Worm (Caenorhabditis elegans) whole organism, L4/young adult: ENCODE results near the gene sssh-1.

Source experiments
- W03F9.2 ChIP-seq: fragments of 150-350 bp; optimal IDR thresholded peaks from 2 replicates; lab custom pipeline; 2014; ENCODE audit warnings: missing biosample characterization, missing genetic modification characterization
- dao-5 ChIP-seq: sonication (generic microtip); optimal IDR thresholded peaks from 2 replicates; lab custom pipeline; 2016; ENCODE audit warnings: missing genotype, missing genetic modification characterization, moderate library complexity, missing compliant biosample characterization
- him-1 ChIP-seq: sonication (generic microtip); optimal IDR thresholded peaks from 2 replicates; lab custom pipeline; 2016; ENCODE audit warnings: missing genotype, missing genetic modification reagents, missing genetic modification characterization, missing compliant biosample characterization

sssh-1 gene

ce11 chrX:14875668-14876067 is at the start of gene sssh-1:
TSS of gene sssh-1 (plus strand) at chrX:14875968.
- TF ChIP-seq him-1 (tag; lab: Kevin White, UChicago) (no peak), dao-5 (tag; lab: Kevin White, UChicago) (no peak), W03F9.2 (no peak)

- TF ChIP-seq W03F9.2 = no peak
- TF ChIP-seq him-1 (tag; lab: Kevin White, UChicago) = no peak
Measured at ce11 chrX:14828766-14829165, 47.0 kb upstream of the sssh-1 start.

ce11 chrX:14831531-14831930 is 44.2 kb upstream of the sssh-1 start, which contains the start of gene dpf-2:
TSS of gene dpf-2 (plus strand) at chrX:14831831.
- TF ChIP-seq dao-5 (tag; lab: Kevin White, UChicago) (no peak), W03F9.2 (no peak), him-1 (tag; lab: Kevin White, UChicago) (no peak)

- TF ChIP-seq him-1 (tag; lab: Kevin White, UChicago) (no peak), W03F9.2 (no peak), dao-5 (tag; lab: Kevin White, UChicago) (no peak)
Measured at ce11 chrX:14838339-14838738, 37.4 kb upstream of the sssh-1 start.

ce11 chrX:14841030-14841429 is 34.7 kb upstream of the sssh-1 start:
- TF ChIP-seq him-1 (tag; lab: Kevin White, UChicago) (peak; percentile 85), dao-5 (tag; lab: Kevin White, UChicago) (no peak), W03F9.2 (peak; percentile 78)

ce11 chrX:14842846-14843369 is 32.9 kb upstream of the sssh-1 start:
- TF ChIP-seq dao-5 (tag; lab: Kevin White, UChicago) = no peak

- TF ChIP-seq him-1 (tag; lab: Kevin White, UChicago) (no peak), W03F9.2 (no peak), dao-5 (tag; lab: Kevin White, UChicago) (no peak)
Measured at ce11 chrX:14844481-14844880, 31.3 kb upstream of the sssh-1 start.

ce11 chrX:14845637-14846036 is 30.1 kb upstream of the sssh-1 start, which contains the start of gene egrh-1:
TSS of gene egrh-1 (plus strand) at chrX:14845937.
- TF ChIP-seq W03F9.2 (no peak), dao-5 (tag; lab: Kevin White, UChicago) (no peak), him-1 (tag; lab: Kevin White, UChicago) (no peak)

- TF ChIP-seq W03F9.2 = no peak
- no peak for TF ChIP-seq him-1 (tag; lab: Kevin White, UChicago)
- no peak for TF ChIP-seq dao-5 (tag; lab: Kevin White, UChicago)
Measured at ce11 chrX:14849054-14849453, 26.7 kb upstream of the sssh-1 start, which contains the start of gene acd-3. TSS of gene acd-3 (plus strand) at chrX:14849275.

ce11 chrX:14851904-14852303 is 23.9 kb upstream of the sssh-1 start:
- TF ChIP-seq dao-5 (tag; lab: Kevin White, UChicago) (no peak), W03F9.2 (no peak), him-1 (tag; lab: Kevin White, UChicago) (no peak)

ce11 chrX:14853712-14854217 is 22.0 kb upstream of the sssh-1 start, which contains the start of the genes C27C12.1 and C27C12.4:
TSS of gene C27C12.1 (minus strand) at chrX:14853762.
TSS of gene C27C12.4 (plus strand) at chrX:14854086.
- TF ChIP-seq him-1 (tag; lab: Kevin White, UChicago) (peak; percentile 63), W03F9.2 (no peak), dao-5 (tag; lab: Kevin White, UChicago) (no peak)

ce11 chrX:14861752-14862151 is 14.0 kb upstream of the sssh-1 start, which contains the start of gene dmd-4:
TSS of gene dmd-4 (minus strand) at chrX:14861852.
- TF ChIP-seq dao-5 (tag; lab: Kevin White, UChicago) (no peak), W03F9.2 (no peak), him-1 (tag; lab: Kevin White, UChicago) (no peak)

ce11 chrX:14865744-14866143 is 10.0 kb upstream of the sssh-1 start, which contains the start of gene C27C12.3:
TSS of gene C27C12.3 (minus strand) at chrX:14865844.
- TF ChIP-seq him-1 (tag; lab: Kevin White, UChicago) (no peak), dao-5 (tag; lab: Kevin White, UChicago) (no peak), W03F9.2 (no peak)

- TF ChIP-seq W03F9.2 (no peak), him-1 (tag; lab: Kevin White, UChicago) (no peak), dao-5 (tag; lab: Kevin White, UChicago) (no peak)
Measured at ce11 chrX:14868200-14868599, 7.6 kb upstream of the sssh-1 start, which contains the start of gene F31F6.1. TSS of gene F31F6.1 (minus strand) at chrX:14868300.

ce11 chrX:14871780-14872179 is 4.0 kb upstream of the sssh-1 start, which contains the start of gene F31F6.2:
TSS of gene F31F6.2 (minus strand) at chrX:14871880.
- TF ChIP-seq W03F9.2 = no peak
- TF ChIP-seq him-1 (tag; lab: Kevin White, UChicago) = no peak
- TF ChIP-seq dao-5 (tag; lab: Kevin White, UChicago) = no peak
